Worm (Caenorhabditis elegans) whole organism, L1 larva: ENCODE results near the gene acr-18.

Source experiments
- C04F5.9 ChIP-seq: sonication (generic microtip); optimal IDR thresholded peaks from 2 replicates; lab custom pipeline; 2016; ENCODE audit warnings: missing genetic modification characterization, missing compliant biosample characterization
- C16A3.4 ChIP-seq: fragments of 150-350 bp; optimal IDR thresholded peaks from 2 replicates; lab custom pipeline; 2014; ENCODE audit warnings: missing biosample characterization, missing genetic modification characterization
- F16B12.6 ChIP-seq: fragments of 150-350 bp; optimal IDR thresholded peaks from 2 replicates; lab custom pipeline; 2014; ENCODE audit warnings: missing biosample characterization, missing genetic modification characterization
- ama-1 ChIP-seq: fragments of 150-350 bp; optimal IDR thresholded peaks from 2 replicates; lab custom pipeline; 2014
- ceh-63 ChIP-seq: fragments of 200-800 bp; sonication (Bioruptor generic); optimal IDR thresholded peaks from 2 replicates; lab custom pipeline; 2018; ENCODE audit warnings: mild to moderate bottlenecking, missing genetic modification characterization, missing compliant biosample characterization
- ceh-82 ChIP-seq, 3 experiments: fragments of 150-350 bp in 1 of 3; sonication (generic microtip) in 2 of 3; optimal IDR thresholded peaks; 2 replicates each; lab custom pipeline; 2014 to 2017; ENCODE audit warnings: missing biosample characterization in 3 of 3, missing genetic modification characterization in 3 of 3
- dpl-1 ChIP-seq, 3 experiments: fragments of 150-350 bp in 2 of 3; sonication (generic microtip) in 1 of 3; optimal IDR thresholded peaks; 2 replicates each; lab custom pipeline; 2014 to 2017; ENCODE audit warnings: missing biosample characterization in 3 of 3, missing genetic modification characterization in 3 of 3, missing genetic modification reagents in 3 of 3
- efl-1 ChIP-seq, 4 experiments: fragments of 150-350 bp; optimal IDR thresholded peaks in 3 of 4; peaks in 1 of 4; 1 replicate in 1 of 4; 2 replicates in 3 of 4; lab custom pipeline; 2014; ENCODE audit warnings: missing biosample characterization in 2 of 4, missing genetic modification characterization in 2 of 4, missing genetic modification reagents in 2 of 4
- egl-27 ChIP-seq, 2 experiments: fragments of 150-350 bp in 1 of 2; sonication (generic microtip); optimal IDR thresholded peaks; 3 replicates each; lab custom pipeline; 2017 to 2018; ENCODE audit warnings: missing biosample characterization in 2 of 2, missing genetic modification characterization in 2 of 2, missing genetic modification reagents in 2 of 2
- fkh-8 ChIP-seq: sonication (generic microtip); optimal IDR thresholded peaks from 2 replicates; lab custom pipeline; 2016; ENCODE audit warnings: mild to moderate bottlenecking, missing genetic modification characterization, missing compliant biosample characterization
- fos-1 ChIP-seq: fragments of 150-350 bp; optimal IDR thresholded peaks from 2 replicates; lab custom pipeline; 2014; ENCODE audit warnings: missing biosample characterization, missing genetic modification characterization
- hlh-4 ChIP-seq: sonication (generic microtip); optimal IDR thresholded peaks from 2 replicates; lab custom pipeline; 2016; ENCODE audit warnings: mild to moderate bottlenecking, missing genetic modification characterization, missing compliant biosample characterization
- jun-1 ChIP-seq: fragments of 150-350 bp; optimal IDR thresholded peaks from 2 replicates; lab custom pipeline; 2014; ENCODE audit warnings: missing biosample characterization, missing genetic modification reagents, missing genetic modification characterization
- lin-13 ChIP-seq: fragments of 150-350 bp; optimal IDR thresholded peaks from 2 replicates; lab custom pipeline; 2014; ENCODE audit warnings: missing biosample characterization, missing genetic modification reagents, missing genetic modification characterization
- lin-14 ChIP-seq: fragments of 200-800 bp; sonication (Bioruptor generic); optimal IDR thresholded peaks from 2 replicates; lab custom pipeline; 2018; ENCODE audit warnings: mild to moderate bottlenecking, missing genetic modification characterization, moderate library complexity, missing compliant biosample characterization
- lin-35 ChIP-seq, 2 experiments: fragments of 150-350 bp; optimal IDR thresholded peaks; 2 replicates each; lab custom pipeline; 2014; ENCODE audit warnings: missing biosample characterization in 2 of 2, missing genetic modification characterization in 2 of 2, missing genetic modification reagents in 2 of 2
- lin-39 ChIP-seq: fragments of 150-350 bp; optimal IDR thresholded peaks from 2 replicates; lab custom pipeline; 2014; ENCODE audit warnings: missing biosample characterization, missing genetic modification reagents, missing genetic modification characterization
- lsy-2 ChIP-seq, 2 experiments: fragments of 150-350 bp; optimal IDR thresholded peaks; 2 replicates each; lab custom pipeline; 2014; ENCODE audit warnings: missing biosample characterization in 2 of 2, missing genetic modification characterization in 2 of 2
- mab-9 ChIP-seq: fragments of 200-800 bp; sonication (Bioruptor generic); IDR thresholded peaks from 2 replicates; pipeline ENCODE4 v1.3.6; 2022; ENCODE audit warnings: missing genetic modification reagents, missing genetic modification characterization, missing compliant biosample characterization
- mdl-1 ChIP-seq, 2 experiments: fragments of 150-350 bp; optimal IDR thresholded peaks; 2 replicates each; lab custom pipeline; 2014 to 2017; ENCODE audit warnings: missing biosample characterization in 2 of 2, missing genetic modification characterization in 2 of 2, inconsistent platforms in 1 of 2
- mep-1 ChIP-seq: fragments of 150-350 bp; optimal IDR thresholded peaks from 2 replicates; lab custom pipeline; 2014; ENCODE audit warnings: missing biosample characterization, missing genetic modification characterization
- nhr-19 ChIP-seq: fragments of 200-800 bp; sonication (Bioruptor generic); conservative IDR thresholded peaks from 2 replicates; pipeline ENCODE4 v1.3.6; 2022; ENCODE audit warnings: missing genetic modification characterization, missing compliant biosample characterization
- nhr-20 ChIP-seq: sonication (generic microtip); optimal IDR thresholded peaks from 2 replicates; lab custom pipeline; 2016; ENCODE audit warnings: mild to moderate bottlenecking, missing genetic modification characterization, missing compliant biosample characterization
- nhr-47 ChIP-seq: sonication (generic microtip); optimal IDR thresholded peaks from 2 replicates; lab custom pipeline; 2016; ENCODE audit warnings: mild to moderate bottlenecking, missing genetic modification characterization, moderate library complexity, missing compliant biosample characterization
- nhr-71 ChIP-seq: sonication (generic microtip); optimal IDR thresholded peaks from 2 replicates; lab custom pipeline; 2016; ENCODE audit warnings: mild to moderate bottlenecking, missing genetic modification characterization, moderate library complexity, missing compliant biosample characterization
- nhr-76 ChIP-seq: sonication (generic microtip); optimal IDR thresholded peaks from 2 replicates; lab custom pipeline; 2017; ENCODE audit warnings: missing biosample characterization, missing genetic modification characterization
- nhr-85 ChIP-seq: sonication (generic microtip); peaks from one replicate; lab custom pipeline; 2016; ENCODE audit warnings: missing genetic modification characterization, inconsistent platforms, missing compliant biosample characterization
- pag-3 ChIP-seq: sonication (generic microtip); optimal IDR thresholded peaks from 2 replicates; lab custom pipeline; 2017; ENCODE audit warnings: missing genetic modification characterization, mild to moderate bottlenecking, missing compliant biosample characterization, antibody characterized with exemption, borderline replicate concordance; ENCODE audit not compliant: insufficient read depth
- rnt-1 ChIP-seq: sonication (generic microtip); optimal IDR thresholded peaks from 2 replicates; lab custom pipeline; 2016; ENCODE audit warnings: mild to moderate bottlenecking, missing genetic modification characterization, moderate library complexity, missing compliant biosample characterization
- skn-1 ChIP-seq: fragments of 150-350 bp; optimal IDR thresholded peaks from 2 replicates; lab custom pipeline; 2014; ENCODE audit warnings: missing biosample characterization, missing genetic modification characterization
- snpc-4 ChIP-seq: fragments of 150-350 bp; optimal IDR thresholded peaks from 2 replicates; lab custom pipeline; 2014; ENCODE audit warnings: missing biosample characterization, missing genetic modification characterization
- snu-23 ChIP-seq: sonication (generic microtip); optimal IDR thresholded peaks from 2 replicates; lab custom pipeline; 2016; ENCODE audit warnings: missing genetic modification characterization, missing compliant biosample characterization
- tlp-1 ChIP-seq: fragments of 150-350 bp; optimal IDR thresholded peaks from 2 replicates; lab custom pipeline; 2014; ENCODE audit warnings: missing biosample characterization, missing genetic modification characterization
- unc-130 ChIP-seq: fragments of 150-350 bp; optimal IDR thresholded peaks from 2 replicates; lab custom pipeline; 2017; ENCODE audit warnings: missing biosample characterization, missing genetic modification characterization, inconsistent platforms
- unc-86 ChIP-seq: sonication (generic microtip); optimal IDR thresholded peaks from 2 replicates; lab custom pipeline; 2016; ENCODE audit warnings: missing genetic modification characterization, missing compliant biosample characterization
- unc-98 ChIP-seq: fragments of 200-800 bp; sonication (Bioruptor generic); IDR thresholded peaks from 2 replicates; pipeline ENCODE4 v1.3.6; 2022; ENCODE audit warnings: missing genetic modification characterization, missing compliant biosample characterization
- vab-15 ChIP-seq: sonication (generic microtip); optimal IDR thresholded peaks from 2 replicates; lab custom pipeline; 2017; ENCODE audit warnings: missing genotype, mild to moderate bottlenecking, missing genetic modification characterization, missing compliant biosample characterization
- zip-4 ChIP-seq: fragments of 200-800 bp; sonication (Bioruptor generic); optimal IDR thresholded peaks from 2 replicates; lab custom pipeline; 2018; ENCODE audit warnings: mild to moderate bottlenecking, missing genetic modification characterization, moderate library complexity, missing compliant biosample characterization
- ztf-11 ChIP-seq, 2 experiments: sonication (generic microtip); optimal IDR thresholded peaks; 2 replicates each; lab custom pipeline; 2016 to 2017; ENCODE audit warnings: missing genetic modification characterization in 2 of 2, missing biosample characterization in 1 of 2, missing compliant biosample characterization in 1 of 2

acr-18 gene

ce11 chrV:15562541-15562940 lies 3.6 kb upstream of the acr-18 start:
- TF ChIP-seq tlp-1 (no peak), jun-1 (no peak), lin-39 (no peak), hlh-4 (no peak), F16B12.6 (tag; lab: Kevin White, UChicago) (no peak)

- no peak for TF ChIP-seq efl-1 (optimal IDR thresholded peaks at IDR 0.05; lab: Kevin White, UChicago)
- TF ChIP-seq efl-1 (GFP tag; optimal IDR thresholded peaks at IDR 0.05 in 1 of 2; lab: Kevin White, UChicago) = peak in 1 of 2 experiments; percentile 51
- no peak for TF ChIP-seq egl-27 (tag; optimal IDR thresholded peaks at IDR 0.05; lab: Kevin White, UChicago)
These were observed 782 bp upstream of the acr-18 start for ce11 chrV:15559729-15560128.

ce11 chrV:15553869-15554268 lies 5.1 kb downstream of the acr-18 start:
- TF ChIP-seq ztf-11 (tag; optimal IDR thresholded peaks at IDR 0.05; lab: Kevin White, UChicago) (no peak), mab-9 (no peak), nhr-85 (tag; lab: Kevin White, UChicago) (no peak), lsy-2 (tag; optimal IDR thresholded peaks at IDR 0.05; lab: Kevin White, UChicago) (peak in 1 of 2 experiments; percentile 22), fkh-8 (tag; lab: Kevin White, UChicago) (peak; percentile 43), nhr-20 (tag; lab: Kevin White, UChicago) (peak; percentile 30), dpl-1 (GFP tag; optimal IDR thresholded peaks at IDR 0.05; lab: Kevin White, UChicago) (peak in 2 of 3 experiments; percentile 27 to 32), fos-1 (tag; lab: Kevin White, UChicago) (no peak), efl-1 (optimal IDR thresholded peaks at IDR 0.05; lab: Kevin White, UChicago) (peak in 1 of 2 experiments; percentile 30), efl-1 (GFP tag; optimal IDR thresholded peaks at IDR 0.05 in 1 of 2; lab: Kevin White, UChicago) (peak; percentile 18 to 92), nhr-76 (tag; lab: Kevin White, UChicago) (no peak), snu-23 (GFP tag; lab: Kevin White, UChicago) (peak; percentile 55), pag-3 (tag; lab: Kevin White, UChicago) (no peak), snpc-4 (tag; lab: Kevin White, UChicago) (no peak), mep-1 (peak; percentile 24), vab-15 (tag; lab: Kevin White, UChicago) (no peak), nhr-71 (peak; percentile 24), unc-86 (no peak), rnt-1 (tag; lab: Kevin White, UChicago) (peak; percentile 12), unc-98 (GFP tag; lab: Robert Waterston, UW) (no peak), unc-130 (tag; lab: Kevin White, UChicago) (no peak), nhr-47 (tag; lab: Kevin White, UChicago) (peak; percentile 44), mdl-1 (tag; optimal IDR thresholded peaks at IDR 0.05; lab: Kevin White, UChicago) (peak in 1 of 2 experiments; percentile 12), C04F5.9 (tag; lab: Kevin White, UChicago) (no peak), ceh-63 (no peak), tlp-1 (no peak), lin-13 (GFP tag; lab: Kevin White, UChicago) (no peak), lin-35 (GFP tag; optimal IDR thresholded peaks at IDR 0.05; lab: Kevin White, UChicago) (peak in 1 of 2 experiments; percentile 70), lin-14 (peak; percentile 23), ceh-82 (tag; optimal IDR thresholded peaks at IDR 0.05; lab: Kevin White, UChicago) (peak in 1 of 3 experiments; percentile 29), ama-1 (no peak), skn-1 (tag; lab: Kevin White, UChicago) (peak; percentile 32), nhr-19 (GFP tag; lab: Robert Waterston, UW) (peak; percentile 45), C16A3.4 (tag; lab: Kevin White, UChicago) (peak; percentile 37), zip-4 (no peak)
